Worm (Caenorhabditis elegans) whole organism, midembryonic: ENCODE measurements around the gene srt-27.

Source experiments
- T22C8.4 ChIP-seq: fragments of 200-800 bp; sonication (Bioruptor generic); IDR thresholded peaks from 2 replicates; pipeline ENCODE4 v1.3.6; 2022; ENCODE audit warnings: missing genetic modification characterization, missing compliant biosample characterization
- cog-1 ChIP-seq: sonication (generic microtip); optimal IDR thresholded peaks from 2 replicates; lab custom pipeline; 2016; ENCODE audit warnings: missing genetic modification characterization, missing compliant biosample characterization
- flt-1 ChIP-seq: fragments of 200-800 bp; sonication (Bioruptor generic); IDR thresholded peaks from 2 replicates; pipeline ENCODE4 v1.3.6; 2022; ENCODE audit warnings: missing genetic modification characterization, missing compliant biosample characterization
- klf-2 ChIP-seq: fragments of 200-800 bp; sonication (Bioruptor generic); conservative IDR thresholded peaks from 2 replicates; pipeline ENCODE4 v1.3.6; 2022; ENCODE audit warnings: missing genetic modification reagents, missing genetic modification characterization, missing compliant biosample characterization
- med-1 ChIP-seq: sonication (generic microtip); optimal IDR thresholded peaks from 2 replicates; lab custom pipeline; 2017; ENCODE audit warnings: missing genetic modification characterization, mild to moderate bottlenecking, missing compliant biosample characterization, antibody characterized with exemption, missing genetic modification reagents; ENCODE audit not compliant: insufficient read depth
- ref-1 ChIP-seq: fragments of 200-800 bp; sonication (Bioruptor generic); conservative IDR thresholded peaks from 2 replicates; pipeline ENCODE4 v1.3.6; 2022; ENCODE audit warnings: missing genetic modification reagents, missing genetic modification characterization, missing compliant biosample characterization
- tab-1 ChIP-seq: fragments of 200-800 bp; sonication (Bioruptor generic); IDR thresholded peaks from 2 replicates; pipeline ENCODE4 v1.3.6; 2022; ENCODE audit warnings: missing genetic modification characterization, missing compliant biosample characterization
- ztf-23 ChIP-seq: fragments of 200-800 bp; sonication (Bioruptor generic); IDR thresholded peaks from 2 replicates; pipeline ENCODE4 v1.3.6; 2022; ENCODE audit warnings: missing genetic modification reagents, missing genetic modification characterization, missing compliant biosample characterization
- ztf-29 ChIP-seq: fragments of 200-800 bp; sonication (Bioruptor generic); IDR thresholded peaks from 2 replicates; pipeline ENCODE4 v1.3.6; 2022; ENCODE audit warnings: missing genetic modification reagents, missing genetic modification characterization, missing compliant biosample characterization

Gene srt-27

DNA sequence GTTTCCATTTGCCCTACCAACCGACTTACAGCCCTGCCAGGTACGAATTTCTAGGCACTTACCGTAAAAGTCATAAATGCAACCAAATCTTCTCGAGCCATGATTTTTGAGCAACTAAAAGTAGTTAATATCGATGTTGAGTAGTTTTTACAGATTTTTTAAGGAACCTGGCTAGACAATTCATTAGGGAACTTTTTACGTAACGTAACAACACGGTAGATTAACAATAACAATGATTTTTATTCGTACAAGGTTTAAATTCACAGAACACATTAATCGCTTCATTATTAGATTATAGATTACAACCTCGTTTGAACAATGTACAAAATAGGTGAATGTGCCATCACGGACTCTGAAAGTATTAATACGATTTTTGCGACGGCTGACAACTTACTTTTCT lies 32.3 kb upstream of the srt-27 start, which contains the start of gene srx-26:
Gene srx-26 (minus strand): TSS at position 101 of the 400 bp plus-strand sequence.
- TF ChIP-seq T22C8.4 (GFP tag; lab: Robert Waterston, UW) (no peak), klf-2 (no peak), ref-1 (GFP tag; lab: Robert Waterston, UW) (no peak), ztf-29 (GFP tag; lab: Robert Waterston, UW) (no peak), med-1 (GFP tag; lab: Kevin White, UChicago) (no peak), flt-1 (GFP tag; lab: Robert Waterston, UW) (no peak), ztf-23 (GFP tag; lab: Robert Waterston, UW) (no peak), cog-1 (no peak), tab-1 (GFP tag; lab: Robert Waterston, UW) (no peak)

DNA sequence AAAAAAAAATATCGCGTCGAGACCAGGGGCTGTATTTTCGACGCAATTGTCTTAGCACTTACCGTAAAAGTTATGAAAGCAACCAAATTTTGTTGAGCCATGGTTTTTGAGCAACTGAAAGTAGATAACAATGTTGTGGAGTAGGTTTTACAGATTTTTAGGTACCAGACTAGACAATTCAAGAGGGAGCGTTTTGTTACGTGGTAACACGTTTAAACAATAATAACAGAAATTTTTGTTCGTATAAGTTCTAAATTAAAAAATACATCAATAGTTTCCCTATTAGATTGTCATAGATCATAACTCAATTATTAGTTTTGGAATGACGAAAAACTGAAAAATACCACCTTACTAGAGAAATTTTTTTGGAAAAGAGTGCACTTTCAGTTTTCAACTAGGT lies 29.3 kb upstream of the srt-27 start, which contains the start of gene srx-24:
Gene srx-24 (minus strand): TSS at position 101 of the 400 bp plus-strand sequence.
- TF ChIP-seq klf-2 (no peak), T22C8.4 (GFP tag; lab: Robert Waterston, UW) (no peak), cog-1 (no peak), med-1 (GFP tag; lab: Kevin White, UChicago) (no peak), ztf-29 (GFP tag; lab: Robert Waterston, UW) (no peak), flt-1 (GFP tag; lab: Robert Waterston, UW) (no peak), tab-1 (GFP tag; lab: Robert Waterston, UW) (no peak), ref-1 (GFP tag; lab: Robert Waterston, UW) (no peak), ztf-23 (GFP tag; lab: Robert Waterston, UW) (no peak)

DNA sequence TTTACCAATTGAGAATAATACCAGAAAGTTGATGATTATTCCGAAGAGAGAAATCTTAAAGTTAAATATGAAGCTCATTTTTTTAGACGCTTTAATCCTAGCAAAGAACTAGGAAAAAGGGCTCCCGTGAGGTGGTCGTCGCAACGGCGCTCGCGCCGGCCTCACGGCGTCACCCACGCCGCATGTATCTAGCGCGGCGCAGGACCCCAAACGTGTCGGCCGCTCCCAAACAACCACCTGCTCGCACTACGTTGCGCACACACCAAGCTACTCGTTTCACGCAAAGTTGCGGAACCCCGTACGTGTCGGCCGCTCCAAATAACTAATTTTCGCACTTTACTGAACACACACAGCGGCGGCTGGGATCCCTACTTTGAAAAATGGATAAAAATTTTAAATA lies 25.7 kb upstream of the srt-27 start:
- TF ChIP-seq klf-2 (no peak), ztf-23 (GFP tag; lab: Robert Waterston, UW) (no peak), cog-1 (no peak)

DNA sequence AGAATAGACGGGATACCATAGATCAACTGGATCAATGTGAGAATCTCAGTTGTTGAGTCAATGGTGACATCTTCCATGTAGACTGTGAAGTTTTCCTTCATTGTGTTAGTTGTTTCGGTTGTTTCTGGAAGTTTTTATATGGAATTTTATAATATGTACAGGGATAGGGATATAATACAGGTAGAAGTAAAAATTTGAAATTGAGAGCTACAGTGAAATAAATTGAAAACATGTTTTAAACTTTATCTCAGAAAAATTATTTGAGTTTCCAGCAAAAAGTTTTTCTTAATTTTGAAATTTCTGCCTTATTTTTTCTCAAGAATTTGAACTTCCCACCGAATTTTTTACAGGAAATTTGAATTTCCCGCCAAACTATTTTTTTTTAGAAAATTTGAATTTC lies 21.6 kb upstream of the srt-27 start, which contains the start of gene srg-62:
Gene srg-62 (minus strand): TSS at position 101 of the 400 bp plus-strand sequence.
- TF ChIP-seq klf-2 (no peak), tab-1 (GFP tag; lab: Robert Waterston, UW) (no peak), ztf-23 (GFP tag; lab: Robert Waterston, UW) (no peak), flt-1 (GFP tag; lab: Robert Waterston, UW) (no peak), cog-1 (no peak)

DNA sequence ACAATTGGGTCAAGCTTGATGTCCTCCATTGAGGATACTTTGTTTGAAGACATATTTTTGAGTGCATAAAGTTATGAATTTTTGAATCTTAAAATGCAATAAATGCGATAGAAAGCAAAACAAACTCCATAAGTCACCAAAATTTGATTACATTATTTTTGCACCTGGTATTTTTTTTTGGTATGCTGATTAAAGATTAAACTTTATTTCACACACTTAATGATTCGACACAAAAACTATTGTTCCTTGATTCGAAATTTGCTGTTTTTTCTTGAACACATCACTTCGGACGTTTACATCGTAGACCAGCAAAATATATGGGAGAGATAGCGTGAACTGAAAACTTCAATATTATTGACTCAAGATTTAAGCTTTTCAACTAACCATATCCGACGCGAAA lies 19.6 kb upstream of the srt-27 start, which contains the start of gene srg-61:
Gene srg-61 (minus strand): TSS at position 101 of the 400 bp plus-strand sequence.
- no peak for TF ChIP-seq flt-1 (GFP tag; lab: Robert Waterston, UW)
- TF ChIP-seq med-1 (GFP tag; lab: Kevin White, UChicago): no peak
- no peak for TF ChIP-seq ztf-23 (GFP tag; lab: Robert Waterston, UW)
- no peak for TF ChIP-seq cog-1
- TF ChIP-seq klf-2: no peak
- TF ChIP-seq ztf-29 (GFP tag; lab: Robert Waterston, UW): no peak
- no peak for TF ChIP-seq T22C8.4 (GFP tag; lab: Robert Waterston, UW)
- no peak for TF ChIP-seq ref-1 (GFP tag; lab: Robert Waterston, UW)
- TF ChIP-seq tab-1 (GFP tag; lab: Robert Waterston, UW): no peak

DNA sequence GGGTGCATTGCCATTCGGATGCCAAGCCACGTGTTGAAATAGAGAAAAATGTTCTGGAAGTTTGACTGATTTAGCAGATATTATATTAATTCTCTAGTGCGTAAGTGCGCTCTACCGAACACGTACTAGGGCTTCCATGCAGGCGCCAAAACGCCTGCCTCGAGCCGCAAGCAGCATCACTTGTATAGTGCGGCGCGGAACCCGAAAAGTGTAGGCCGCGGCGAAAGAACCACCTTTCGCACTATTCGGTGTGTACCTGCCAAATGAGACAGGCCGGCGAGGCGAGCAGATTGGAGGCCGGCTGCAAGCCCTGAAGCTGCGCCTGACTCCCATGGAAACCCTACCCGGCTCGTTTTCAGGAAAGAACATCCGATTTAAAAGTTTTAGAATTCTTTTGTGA lies 18.9 kb upstream of the srt-27 start:
- TF ChIP-seq ref-1 (GFP tag; lab: Robert Waterston, UW) (no peak), flt-1 (GFP tag; lab: Robert Waterston, UW) (0 out of 2 replicates have a peak, but pooled peaks have one; percentile 14)

DNA sequence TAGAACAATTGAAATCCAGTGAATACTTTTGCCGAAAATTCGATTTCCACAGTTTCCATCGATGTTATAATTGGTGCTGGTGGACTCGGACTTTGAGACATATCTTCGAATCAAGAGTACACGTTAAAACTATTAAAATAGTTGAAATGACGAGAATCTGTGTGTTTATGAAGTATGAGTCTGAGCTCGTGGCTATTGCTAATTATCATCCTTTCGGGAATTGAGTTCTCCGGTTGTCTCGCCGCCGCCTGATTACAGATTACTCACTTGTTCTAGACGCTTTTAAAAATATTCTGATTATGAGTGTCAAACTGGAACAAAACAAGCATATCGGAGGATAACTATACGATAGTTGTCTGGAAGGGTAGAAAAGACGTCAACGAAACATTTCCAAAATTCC lies 17.5 kb upstream of the srt-27 start, which contains the start of gene srg-56:
Gene srg-56 (minus strand): TSS at position 101 of the 400 bp plus-strand sequence.
- TF ChIP-seq ref-1 (GFP tag; lab: Robert Waterston, UW): no peak
- TF ChIP-seq tab-1 (GFP tag; lab: Robert Waterston, UW): no peak
- TF ChIP-seq ztf-29 (GFP tag; lab: Robert Waterston, UW): no peak
- no peak for TF ChIP-seq cog-1
- no peak for TF ChIP-seq flt-1 (GFP tag; lab: Robert Waterston, UW)
- TF ChIP-seq ztf-23 (GFP tag; lab: Robert Waterston, UW): no peak
- no peak for TF ChIP-seq klf-2
- no peak for TF ChIP-seq T22C8.4 (GFP tag; lab: Robert Waterston, UW)
- no peak for TF ChIP-seq med-1 (GFP tag; lab: Kevin White, UChicago)

DNA sequence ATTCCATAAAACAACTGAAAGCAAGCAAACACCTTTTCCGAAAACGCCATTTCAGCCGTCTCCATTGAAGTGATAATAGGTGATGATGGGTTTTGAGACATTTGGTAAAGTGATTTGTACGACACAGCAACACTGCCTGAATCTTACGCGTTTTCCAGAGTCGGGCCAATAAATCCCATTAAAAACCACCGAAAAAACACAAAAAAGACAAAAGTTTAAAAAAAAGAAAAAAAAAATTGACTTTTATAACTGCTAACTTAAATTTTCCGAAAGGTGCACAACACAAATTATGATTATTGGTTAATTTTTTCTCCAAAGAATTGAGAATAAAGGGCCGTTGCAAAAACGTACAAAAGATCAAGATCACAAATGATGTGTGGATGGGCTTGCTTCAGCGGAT lies 13.7 kb upstream of the srt-27 start, which contains the start of gene srg-57:
Gene srg-57 (minus strand): TSS at position 101 of the 400 bp plus-strand sequence.
- TF ChIP-seq med-1 (GFP tag; lab: Kevin White, UChicago) (no peak), T22C8.4 (GFP tag; lab: Robert Waterston, UW) (no peak), flt-1 (GFP tag; lab: Robert Waterston, UW) (no peak), ref-1 (GFP tag; lab: Robert Waterston, UW) (no peak), tab-1 (GFP tag; lab: Robert Waterston, UW) (no peak), ztf-29 (GFP tag; lab: Robert Waterston, UW) (no peak), cog-1 (no peak), klf-2 (no peak), ztf-23 (GFP tag; lab: Robert Waterston, UW) (no peak)

DNA sequence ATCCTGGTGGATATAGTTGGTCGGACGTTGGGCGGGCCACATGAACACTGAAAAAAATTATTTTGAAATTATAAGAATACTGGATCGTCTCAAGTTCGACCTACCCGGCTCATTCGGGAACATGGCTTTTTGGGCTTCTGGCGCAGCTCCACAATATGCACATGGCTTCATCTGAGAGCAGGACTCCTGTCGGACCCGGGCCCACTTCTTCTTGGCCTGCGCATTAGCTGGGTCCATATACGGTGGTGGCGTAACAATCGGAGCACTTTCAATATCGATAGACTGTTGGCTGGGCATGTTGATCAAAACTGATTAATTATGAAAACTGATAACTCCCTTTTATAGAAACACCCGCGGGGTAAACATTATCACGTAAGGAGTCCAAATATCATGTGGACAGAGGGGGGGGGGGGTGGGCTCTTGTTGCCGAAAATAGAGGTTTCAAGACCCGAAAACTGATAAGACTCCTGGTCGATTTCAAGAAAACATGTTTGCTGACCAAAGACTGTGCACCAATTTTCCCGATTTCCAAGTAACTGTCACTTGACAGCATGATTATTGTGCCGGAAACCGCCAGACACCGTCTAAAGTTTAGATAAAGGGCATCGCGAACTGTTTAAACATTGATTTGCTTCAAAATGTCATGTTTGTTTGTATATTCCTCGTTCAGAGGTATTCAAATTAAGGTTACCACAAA lies 10.3 kb upstream of the srt-27 start, which contains the start of gene dod-3:
Gene dod-3 (minus strand): TSS at position 315 of the 697 bp plus-strand sequence.
- TF ChIP-seq ztf-29 (GFP tag; lab: Robert Waterston, UW): no peak
- no peak for TF ChIP-seq ztf-23 (GFP tag; lab: Robert Waterston, UW)
- no peak for TF ChIP-seq ref-1 (GFP tag; lab: Robert Waterston, UW)
- TF ChIP-seq klf-2: no peak
- no peak for TF ChIP-seq tab-1 (GFP tag; lab: Robert Waterston, UW)
- no peak for TF ChIP-seq T22C8.4 (GFP tag; lab: Robert Waterston, UW)
- no peak for TF ChIP-seq med-1 (GFP tag; lab: Kevin White, UChicago)
- TF ChIP-seq flt-1 (GFP tag; lab: Robert Waterston, UW): no peak
- no peak for TF ChIP-seq cog-1
